Worm (Caenorhabditis elegans) whole organism, L4/young adult: ENCODE results near the gene ift-139.

ENCODE experiments used
- W03F9.2 ChIP-seq: fragments of 150-350 bp; optimal IDR thresholded peaks from 2 replicates; lab custom pipeline; 2014; ENCODE audit warnings: missing biosample characterization, missing genetic modification characterization
- dao-5 ChIP-seq: sonication (generic microtip); optimal IDR thresholded peaks from 2 replicates; lab custom pipeline; 2016; ENCODE audit warnings: missing genotype, missing genetic modification characterization, moderate library complexity, missing compliant biosample characterization

DNA sequence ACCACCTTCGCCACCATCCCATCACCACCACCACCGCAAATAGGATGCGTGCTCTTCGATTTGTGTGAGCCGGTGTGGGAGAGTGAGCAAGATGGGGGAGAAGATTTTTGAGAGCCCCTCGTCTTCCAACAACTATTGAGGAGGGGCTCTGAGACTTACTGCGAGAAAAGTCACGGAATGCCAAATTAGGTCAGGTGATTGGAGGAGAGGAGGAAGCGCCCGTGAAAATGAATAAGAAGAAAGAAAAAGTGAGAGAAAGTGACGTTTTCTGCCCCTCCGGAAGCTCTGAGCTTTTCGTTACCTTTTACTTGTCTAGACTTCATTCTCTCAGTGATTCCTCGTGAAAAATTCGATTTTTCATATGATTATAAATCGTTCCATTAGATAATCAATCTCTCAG lies 40.6 kb downstream of the ift-139 start:
- TF ChIP-seq W03F9.2 (tag; lab: Kevin White, UChicago) (no peak), dao-5 (tag; lab: Kevin White, UChicago) (no peak)
